Fruit fly (Drosophila melanogaster) whole organism, prepupa: Measurements from ENCODE around the gene CG6770.
A peak's percentile ranks its signal among the peaks of the same experiment; 100 is the strongest.

ENCODE experiments used
- Blimp-1 ChIP-seq: fragments of 200-800 bp; sonication (Bioruptor generic); optimal IDR thresholded peaks from 3 replicates; lab custom pipeline; 2017; ENCODE audit warnings: missing biosample characterization, missing genetic modification characterization, mild to moderate bottlenecking, moderate library complexity, missing genetic modification reagents
- CG10631 ChIP-seq: fragments of 200-800 bp; sonication (Bioruptor generic); optimal IDR thresholded peaks from 2 replicates; lab custom pipeline; 2016; ENCODE audit warnings: missing biosample characterization, missing genetic modification characterization
- CG10669 ChIP-seq: fragments of 200-800 bp; sonication (Bioruptor generic); optimal IDR thresholded peaks from 3 replicates; lab custom pipeline; 2018; ENCODE audit warnings: missing biosample characterization, mild to moderate bottlenecking, missing genetic modification characterization, moderate library complexity
- CG11294 ChIP-seq: fragments of 200-800 bp; sonication (Bioruptor generic); IDR thresholded peaks from 2 replicates; pipeline ENCODE4 v1.3.6; 2022; ENCODE audit warnings: missing biosample characterization, missing genetic modification characterization
- CG11762 ChIP-seq: fragments of 200-800 bp; sonication (Bioruptor generic); optimal IDR thresholded peaks from 3 replicates; lab custom pipeline; 2016; ENCODE audit warnings: missing biosample characterization, missing genetic modification characterization; ENCODE audit not compliant: insufficient read depth
- CG15336 ChIP-seq: fragments of 200-800 bp; sonication (Bioruptor generic); IDR thresholded peaks from 2 replicates; pipeline ENCODE4 v1.3.6; 2022; ENCODE audit warnings: missing biosample characterization, missing genetic modification characterization
- CG16779 ChIP-seq: fragments of 200-800 bp; sonication (Bioruptor generic); optimal IDR thresholded peaks from 3 replicates; lab custom pipeline; 2017; ENCODE audit warnings: missing biosample characterization, mild to moderate bottlenecking, missing genetic modification characterization
- CG3032 ChIP-seq: fragments of 200-800 bp; optimal IDR thresholded peaks from 2 replicates; lab custom pipeline; 2019; ENCODE audit warnings: missing biosample characterization, mild to moderate bottlenecking, missing genetic modification characterization, moderate library complexity
- CG31627 ChIP-seq: fragments of 200-800 bp; sonication (Bioruptor generic); optimal IDR thresholded peaks from 3 replicates; lab custom pipeline; 2016; ENCODE audit warnings: missing biosample characterization, missing genetic modification characterization
- CG32006 ChIP-seq: fragments of 200-800 bp; sonication (Bioruptor generic); optimal IDR thresholded peaks from 3 replicates; lab custom pipeline; 2017; ENCODE audit warnings: missing biosample characterization, mild to moderate bottlenecking, missing genetic modification characterization
- CG34406 ChIP-seq: fragments of 200-800 bp; sonication (Bioruptor generic); optimal IDR thresholded peaks from 3 replicates; lab custom pipeline; 2016; ENCODE audit warnings: missing biosample characterization, missing genetic modification characterization
- CG4318 ChIP-seq: fragments of 200-800 bp; sonication (Bioruptor generic); optimal IDR thresholded peaks from 3 replicates; lab custom pipeline; 2017; ENCODE audit warnings: missing biosample characterization, mild to moderate bottlenecking, missing genetic modification characterization
- CG6163 ChIP-seq: fragments of 200-800 bp; sonication (Bioruptor generic); IDR thresholded peaks from 3 replicates; pipeline ENCODE4 v1.3.6; 2022; ENCODE audit warnings: missing biosample characterization, missing genetic modification characterization
- CG6792 ChIP-seq: fragments of 200-800 bp; sonication (Bioruptor generic); optimal IDR thresholded peaks from 3 replicates; lab custom pipeline; 2016; ENCODE audit warnings: missing biosample characterization, missing genetic modification characterization
- CG6808 ChIP-seq: fragments of 200-800 bp; sonication (Bioruptor generic); optimal IDR thresholded peaks from 3 replicates; lab custom pipeline; 2017; ENCODE audit warnings: missing biosample characterization, missing genetic modification characterization, mild to moderate bottlenecking, moderate library complexity, missing genetic modification reagents
- CG7368 ChIP-seq: fragments of 200-800 bp; sonication (Bioruptor generic); optimal IDR thresholded peaks from 3 replicates; lab custom pipeline; 2016; ENCODE audit warnings: missing biosample characterization, missing genetic modification characterization
- CG8119 ChIP-seq: fragments of 200-800 bp; sonication (Bioruptor generic); IDR thresholded peaks from 3 replicates; pipeline ENCODE4 v1.3.6; 2022; ENCODE audit warnings: missing biosample characterization, missing genetic modification characterization
- CG8319 ChIP-seq: fragments of 200-800 bp; sonication (Bioruptor generic); optimal IDR thresholded peaks from 3 replicates; lab custom pipeline; 2016; ENCODE audit warnings: missing biosample characterization, missing genetic modification characterization
- CG8632 ChIP-seq: fragments of 200-800 bp; sonication (Bioruptor generic); optimal IDR thresholded peaks from 3 replicates; lab custom pipeline; 2016; ENCODE audit warnings: missing biosample characterization, missing genetic modification characterization
- CG9139 ChIP-seq: fragments of 200-800 bp; sonication (Bioruptor generic); optimal IDR thresholded peaks from 3 replicates; lab custom pipeline; 2017; ENCODE audit warnings: missing biosample characterization, mild to moderate bottlenecking, missing genetic modification characterization
- Eip75B ChIP-seq: fragments of 200-800 bp; sonication (Bioruptor generic); optimal IDR thresholded peaks from 3 replicates; lab custom pipeline; 2016; ENCODE audit warnings: missing biosample characterization, missing genetic modification characterization
- Eip78C ChIP-seq: fragments of 200-800 bp; sonication (Bioruptor generic); peaks from one replicate; lab custom pipeline; 2016; ENCODE audit warnings: missing biosample characterization, missing genetic modification characterization
- Eip93F ChIP-seq: fragments of 200-800 bp; sonication (Bioruptor generic); optimal IDR thresholded peaks from 2 replicates; lab custom pipeline; 2016; ENCODE audit warnings: missing biosample characterization, mild to moderate bottlenecking, missing genetic modification characterization
- Ets21C ChIP-seq: fragments of 200-800 bp; sonication (Bioruptor generic); optimal IDR thresholded peaks from 3 replicates; lab custom pipeline; 2016; ENCODE audit warnings: missing biosample characterization, missing genetic modification characterization
- Ets96B ChIP-seq: fragments of 200-800 bp; optimal IDR thresholded peaks from 2 replicates; lab custom pipeline; 2019; ENCODE audit warnings: missing biosample characterization, mild to moderate bottlenecking, missing genetic modification characterization, moderate library complexity
- Gug ChIP-seq: fragments of 200-800 bp; sonication (Bioruptor generic); IDR thresholded peaks from 2 replicates; pipeline ENCODE4 v1.3.6; 2022; ENCODE audit warnings: missing biosample characterization, missing genetic modification characterization
- Hr38 ChIP-seq: sonication (Bioruptor generic); optimal IDR thresholded peaks from 2 replicates; lab custom pipeline; 2016; ENCODE audit warnings: missing biosample characterization, missing genetic modification characterization
- Hr39 ChIP-seq: fragments of 200-800 bp; sonication (Bioruptor generic); optimal IDR thresholded peaks from 2 replicates; lab custom pipeline; 2016; ENCODE audit warnings: missing biosample characterization, missing genetic modification characterization
- Hr4 ChIP-seq: fragments of 200-800 bp; sonication (Bioruptor generic); optimal IDR thresholded peaks from 3 replicates; lab custom pipeline; 2016; ENCODE audit warnings: missing biosample characterization, missing genetic modification characterization
- Lpt ChIP-seq: fragments of 200-800 bp; sonication (Bioruptor generic); optimal IDR thresholded peaks from 3 replicates; lab custom pipeline; 2016; ENCODE audit warnings: missing biosample characterization, missing genetic modification characterization
- Met ChIP-seq: fragments of 200-800 bp; sonication (Bioruptor generic); optimal IDR thresholded peaks from 3 replicates; lab custom pipeline; 2016; ENCODE audit warnings: missing biosample characterization, missing genetic modification characterization
- OdsH ChIP-seq: fragments of 200-800 bp; sonication (Bioruptor generic); optimal IDR thresholded peaks from 3 replicates; lab custom pipeline; 2016; ENCODE audit warnings: missing biosample characterization, missing genetic modification characterization
- Smox ChIP-seq: fragments of 200-800 bp; sonication (Bioruptor generic); optimal IDR thresholded peaks from 3 replicates; lab custom pipeline; 2016; ENCODE audit warnings: missing biosample characterization, missing genetic modification characterization
- Sox102F ChIP-seq: fragments of 200-800 bp; sonication (Bioruptor generic); optimal IDR thresholded peaks from 2 replicates; lab custom pipeline; 2016; ENCODE audit warnings: missing biosample characterization, mild to moderate bottlenecking, missing genetic modification characterization
- Sox14 ChIP-seq: fragments of 200-800 bp; sonication (Bioruptor generic); optimal IDR thresholded peaks from 3 replicates; lab custom pipeline; 2016; ENCODE audit warnings: missing biosample characterization, missing genetic modification characterization
- Sox15 ChIP-seq: fragments of 200-800 bp; sonication (Bioruptor generic); optimal IDR thresholded peaks from 3 replicates; lab custom pipeline; 2016; ENCODE audit warnings: missing biosample characterization, missing genetic modification characterization
- achi ChIP-seq: fragments of 200-800 bp; sonication (Bioruptor generic); optimal IDR thresholded peaks from 3 replicates; lab custom pipeline; 2016; ENCODE audit warnings: missing biosample characterization, missing genetic modification characterization
- acj6 ChIP-seq: fragments of 200-800 bp; sonication (Bioruptor generic); optimal IDR thresholded peaks from 3 replicates; lab custom pipeline; 2016; ENCODE audit warnings: missing biosample characterization, missing genetic modification characterization
- cyc ChIP-seq: fragments of 200-800 bp; sonication (Bioruptor generic); optimal IDR thresholded peaks from 3 replicates; lab custom pipeline; 2016; ENCODE audit warnings: missing biosample characterization, missing genetic modification characterization
- dac ChIP-seq: fragments of 200-800 bp; sonication (Bioruptor generic); optimal IDR thresholded peaks from 2 replicates; lab custom pipeline; 2017; ENCODE audit warnings: missing biosample characterization, mild to moderate bottlenecking, missing genetic modification characterization
- eg ChIP-seq: fragments of 200-800 bp; sonication (Bioruptor generic); IDR thresholded peaks from 3 replicates; pipeline ENCODE4 v1.3.6; 2022; ENCODE audit warnings: missing biosample characterization, missing genetic modification characterization
- fd85E ChIP-seq: fragments of 200-800 bp; sonication (Bioruptor generic); optimal IDR thresholded peaks from 3 replicates; lab custom pipeline; 2016; ENCODE audit warnings: missing biosample characterization, missing genetic modification characterization
- lz ChIP-seq: fragments of 200-800 bp; sonication (Bioruptor generic); optimal IDR thresholded peaks from 3 replicates; lab custom pipeline; 2016; ENCODE audit warnings: missing biosample characterization, missing genetic modification characterization
- net ChIP-seq: fragments of 200-800 bp; sonication (Bioruptor generic); optimal IDR thresholded peaks from 3 replicates; lab custom pipeline; 2016; ENCODE audit warnings: missing biosample characterization, missing genetic modification characterization
- pdm3 ChIP-seq: fragments of 200-800 bp; sonication (Bioruptor generic); optimal IDR thresholded peaks from 3 replicates; lab custom pipeline; 2016; ENCODE audit warnings: missing biosample characterization, missing genetic modification characterization
- ss ChIP-seq, 2 experiments: fragments of 200-800 bp; sonication (Bioruptor generic); optimal IDR thresholded peaks; 2 replicates in 1 of 2; 3 replicates in 1 of 2; lab custom pipeline; 2017 to 2018; ENCODE audit warnings: mild to moderate bottlenecking in 2 of 2, missing biosample characterization in 2 of 2, missing genetic modification characterization in 2 of 2, moderate library complexity in 1 of 2
- svp ChIP-seq: fragments of 200-800 bp; sonication (Bioruptor generic); peaks from one replicate; lab custom pipeline; 2016; ENCODE audit warnings: missing biosample characterization, missing genetic modification characterization
- topi ChIP-seq: fragments of 200-800 bp; sonication (Bioruptor generic); optimal IDR thresholded peaks from 3 replicates; lab custom pipeline; 2016; ENCODE audit warnings: missing biosample characterization, missing genetic modification characterization
- vri ChIP-seq: fragments of 200-800 bp; sonication (Bioruptor generic); optimal IDR thresholded peaks from 3 replicates; lab custom pipeline; 2016; ENCODE audit warnings: missing biosample characterization, mild to moderate bottlenecking, missing genetic modification characterization

Gene CG6770

dm6 chr2L:12013741-12014393 lies 32.1 kb downstream of the CG6770 start (continued):
- TF ChIP-seq ss (GFP tag; optimal IDR thresholded peaks at IDR 0.05; lab: Kevin White, UChicago) (peak; percentile 80 to 84), CG31627 (GFP tag; lab: Kevin White, UChicago) (no peak), OdsH (GFP tag; lab: Kevin White, UChicago) (no peak), Hr38 (no peak), CG11762 (no peak), CG15336 (GFP tag; lab: Robert Waterston, UW) (no peak), dac (no peak), eg (0 out of 3 replicates have a peak, but pooled peaks have one; percentile 15), CG32006 (no peak), CG9139 (GFP tag; lab: Kevin White, UChicago) (peak; percentile 80), CG7368 (GFP tag; lab: Kevin White, UChicago) (no peak), Lpt (peak; percentile 78), CG8632 (GFP tag; lab: Kevin White, UChicago) (no peak), CG16779 (tag; lab: Kevin White, UChicago) (no peak), Ets21C (no peak), CG11294 (no peak), Eip93F (GFP tag; lab: Kevin White, UChicago) (no peak), Sox102F (no peak)
- TF ChIP-seq, all 60 proteins: peak for 26

dm6 chr2L:12013243-12013642 lies 32.7 kb downstream of the CG6770 start:
- TF ChIP-seq Sox102F (peak; percentile 33), Smox (GFP tag; lab: Kevin White, UChicago) (peak; percentile 40), ss (GFP tag; optimal IDR thresholded peaks at IDR 0.05; lab: Kevin White, UChicago) (no peak), svp (GFP tag; lab: Kevin White, UChicago) (no peak), vri (GFP tag; lab: Kevin White, UChicago) (no peak), Eip75B (GFP tag; lab: Kevin White, UChicago) (no peak), Sox15 (GFP tag; lab: Kevin White, UChicago) (no peak), Blimp-1 (no peak), CG7368 (GFP tag; lab: Kevin White, UChicago) (no peak), Gug (GFP tag; lab: Robert Waterston, UW) (no peak), CG34406 (GFP tag; lab: Kevin White, UChicago) (no peak), CG31627 (GFP tag; lab: Kevin White, UChicago) (peak; percentile 41), Hr38 (no peak), CG15336 (GFP tag; lab: Robert Waterston, UW) (no peak), CG9139 (GFP tag; lab: Kevin White, UChicago) (no peak), CG16779 (tag; lab: Kevin White, UChicago) (no peak), Lpt (no peak), Hr39 (GFP tag; lab: Kevin White, UChicago) (peak; percentile 53), Met (GFP tag; lab: Kevin White, UChicago) (no peak), OdsH (GFP tag; lab: Kevin White, UChicago) (peak; percentile 29), Eip78C (GFP tag; lab: Kevin White, UChicago) (peak; percentile 85), CG8119 (GFP tag; lab: Robert Waterston, UW) (no peak), Hr4 (GFP tag; lab: Kevin White, UChicago) (no peak), fd85E (no peak), achi (GFP tag; lab: Kevin White, UChicago) (peak; percentile 1), pdm3 (peak; percentile 52), lz (GFP tag; lab: Kevin White, UChicago) (peak; percentile 27), CG10631 (GFP tag; lab: Kevin White, UChicago) (peak; percentile 48), Ets96B (tag; lab: Kevin White, UChicago) (peak; percentile 16), CG8632 (GFP tag; lab: Kevin White, UChicago) (no peak), topi (GFP tag; lab: Kevin White, UChicago) (peak; percentile 39), dac (no peak), CG4318 (GFP tag; lab: Kevin White, UChicago) (no peak), CG6163 (GFP tag; lab: Robert Waterston, UW) (peak; percentile 30; the same call in 2 of the 3 replicates), CG6808 (GFP tag; lab: Kevin White, UChicago) (no peak), cyc (GFP tag; lab: Kevin White, UChicago) (peak; percentile 34), Sox14 (GFP tag; lab: Kevin White, UChicago) (peak; percentile 19), CG8319 (GFP tag; lab: Kevin White, UChicago) (no peak), CG3032 (tag; lab: Kevin White, UChicago) (peak; percentile 17), eg (no peak), acj6 (GFP tag; lab: Kevin White, UChicago) (peak; percentile 54), CG10669 (GFP tag; lab: Kevin White, UChicago) (peak; percentile 45), CG11762 (no peak), CG6792 (GFP tag; lab: Kevin White, UChicago) (no peak), net (GFP tag; lab: Kevin White, UChicago) (no peak)
